Worm (Caenorhabditis elegans): ENCODE results near the gene mup-4.

DNA sequence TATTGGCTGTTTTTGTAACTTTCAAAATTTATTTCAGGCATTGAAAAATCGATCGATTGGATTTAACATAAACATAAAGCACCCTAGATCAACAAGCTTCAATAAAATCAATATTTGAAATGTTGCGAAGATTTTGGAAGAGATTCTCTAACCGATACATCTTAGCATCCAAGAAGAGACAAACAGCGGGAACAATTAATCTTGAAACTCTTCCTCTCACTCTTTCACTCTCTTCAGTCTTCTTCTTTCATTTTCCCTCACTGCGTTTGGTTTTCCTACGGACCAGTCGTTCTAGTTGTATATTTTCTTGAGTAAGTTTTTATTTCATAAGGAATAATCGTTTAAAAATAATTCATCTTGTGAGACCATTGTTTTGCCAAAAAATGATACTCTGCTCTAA lies 44.1 kb upstream of the mup-4 start:
- TF ChIP-seq dao-5 (tag; optimal IDR thresholded peaks at IDR 0.05) = no peak
- no peak for TF ChIP-seq him-1 (tag; optimal IDR thresholded peaks at IDR 0.05)

Measured in whole organism, L4/young adult.